Worm (Caenorhabditis elegans) whole organism, early embryonic: Measurements from ENCODE around the gene ncs-6.
A peak's percentile ranks its signal among the peaks of the same experiment; 100 is the strongest.

Experiments
- aly-1 ChIP-seq: sonication (generic microtip); optimal IDR thresholded peaks from 2 replicates; lab custom pipeline; 2016; ENCODE audit warnings: missing genetic modification characterization, missing compliant biosample characterization
- ama-1 ChIP-seq: fragments of 150-350 bp; optimal IDR thresholded peaks from 2 replicates; lab custom pipeline; 2014
- ceh-36 ChIP-seq: sonication (generic microtip); optimal IDR thresholded peaks from 2 replicates; lab custom pipeline; 2016; ENCODE audit warnings: missing genetic modification characterization, inconsistent platforms, missing compliant biosample characterization

DNA sequence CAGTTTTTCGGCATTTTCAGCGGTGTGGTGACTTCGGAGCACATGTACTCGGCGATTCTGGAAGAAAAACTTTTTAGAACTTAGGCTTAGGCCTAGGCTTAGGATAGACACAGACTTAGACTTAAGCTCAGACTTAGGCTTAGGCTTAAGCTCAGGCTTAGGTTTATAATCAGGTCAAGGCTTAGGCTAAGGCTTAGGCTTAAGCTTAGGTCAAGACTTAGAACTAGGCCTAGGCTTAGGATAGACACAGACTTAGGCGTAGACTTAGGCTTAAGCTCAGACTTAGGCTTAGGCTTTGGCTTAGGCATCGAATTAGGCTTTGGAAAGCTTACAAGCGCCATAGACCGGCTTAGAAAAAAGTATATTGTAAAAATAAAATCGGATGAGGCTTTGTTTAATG is 51.8 kb downstream of the ncs-6 start:
- TF ChIP-seq aly-1 (tag; lab: Kevin White, UChicago) = no peak
- no peak for TF ChIP-seq ama-1 (lab: Kevin White, UChicago)
- peak; percentile 71 for TF ChIP-seq ceh-36 (tag; lab: Kevin White, UChicago)
